Worm (Caenorhabditis elegans): ENCODE measurements around the gene clec-51.

The clec-51 gene

DNA sequence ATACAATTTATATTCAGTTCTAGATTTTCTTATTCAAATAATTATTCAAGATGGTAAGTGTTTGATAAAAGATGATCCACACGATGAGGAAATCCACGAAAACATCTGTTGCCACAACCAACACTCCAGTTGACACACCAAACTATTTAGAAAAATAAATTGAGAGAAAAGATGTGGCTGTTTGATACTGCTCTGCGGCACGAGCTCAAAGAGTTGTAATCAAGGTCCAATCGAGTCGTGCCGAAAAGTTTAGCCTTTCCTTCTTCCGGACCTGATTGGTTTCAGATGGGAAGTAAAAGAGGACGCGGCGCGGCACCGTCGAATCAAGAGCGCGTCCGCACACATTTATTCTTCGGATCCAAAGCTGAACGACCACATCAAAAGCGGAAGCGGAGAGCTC lies 27.1 kb downstream of the clec-51 start:
- TF ChIP-seq nfya-1 (tag; optimal IDR thresholded peaks at IDR 0.05; ENCODE audit: insufficient read depth) (no peak), egl-5 (tag; optimal IDR thresholded peaks at IDR 0.05) (no peak), nhr-11 (tag; optimal IDR thresholded peaks at IDR 0.05) (no peak), lin-15B (tag; optimal IDR thresholded peaks at IDR 0.05) (no peak), eor-1 (tag; optimal IDR thresholded peaks at IDR 0.05) (no peak), nhr-76 (tag; optimal IDR thresholded peaks at IDR 0.05) (no peak), elt-3 (tag; optimal IDR thresholded peaks at IDR 0.05) (no peak), nhr-25 (tag; optimal IDR thresholded peaks at IDR 0.05) (no peak), elt-2 (tag; optimal IDR thresholded peaks at IDR 0.05) (no peak), R02D3.7 (tag; optimal IDR thresholded peaks at IDR 0.05) (no peak), nhr-12 (tag; optimal IDR thresholded peaks at IDR 0.05) (no peak), nhr-23 (tag; optimal IDR thresholded peaks at IDR 0.05) (no peak), fos-1 (tag; optimal IDR thresholded peaks at IDR 0.05) (no peak), nhr-77 (tag; optimal IDR thresholded peaks at IDR 0.05) (no peak), nhr-43 (tag; optimal IDR thresholded peaks at IDR 0.05; ENCODE audit: poor library complexity, severe bottlenecking) (no peak)

DNA sequence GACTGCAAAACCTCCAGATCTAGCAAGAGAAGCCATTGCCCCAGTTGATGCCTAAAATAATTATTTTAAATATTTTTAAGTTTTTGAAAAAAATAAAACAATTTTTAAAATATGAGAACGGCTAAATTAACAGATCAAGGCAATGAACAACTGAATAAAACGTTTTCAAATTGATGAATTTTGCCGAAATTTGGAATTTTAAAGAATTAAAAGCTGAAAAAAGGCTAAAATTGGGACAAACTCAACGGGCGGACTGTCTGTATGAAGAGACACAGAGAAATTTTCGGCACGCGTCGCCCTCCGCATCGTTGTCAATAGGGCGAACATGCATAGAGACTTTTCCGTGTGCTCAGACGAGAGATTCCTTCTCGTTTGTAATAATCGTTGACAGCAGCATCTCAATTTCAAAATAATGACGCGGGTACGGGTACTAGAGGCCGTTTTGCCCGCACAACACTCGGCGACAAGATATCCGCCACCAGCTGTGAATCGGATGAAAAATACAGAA lies 27.5 kb downstream of the clec-51 start, which contains the start of the genes isp-1 and islo-1:
Gene isp-1, minus strand, starts transcription at position 51 of the 508 bp plus-strand sequence.
Gene islo-1, plus strand, starts transcription at position 385 of the 508 bp plus-strand sequence.
- TF ChIP-seq nhr-76 (tag; optimal IDR thresholded peaks at IDR 0.05), result no peak
- TF ChIP-seq snpc-4 (tag; optimal IDR thresholded peaks at IDR 0.05), result peak; percentile 71
- TF ChIP-seq nhr-23 (tag; optimal IDR thresholded peaks at IDR 0.05), result peak; percentile 53
- peak; percentile 49 for TF ChIP-seq elt-2 (tag; optimal IDR thresholded peaks at IDR 0.05)
- TF ChIP-seq hmg-11 (tag; optimal IDR thresholded peaks at IDR 0.05), result peak; percentile 71
- no peak for TF ChIP-seq egl-27 (tag; optimal IDR thresholded peaks at IDR 0.05)
- TF ChIP-seq lin-39 (tag; optimal IDR thresholded peaks at IDR 0.05), result peak; percentile 70
- no peak for TF ChIP-seq eor-1 (tag; optimal IDR thresholded peaks at IDR 0.05)
- TF ChIP-seq nfya-1 (tag; optimal IDR thresholded peaks at IDR 0.05; ENCODE audit: insufficient read depth), result peak; percentile 72
- no peak for TF ChIP-seq ceh-9 (tag; optimal IDR thresholded peaks at IDR 0.05)
- TF ChIP-seq lin-15B (tag; optimal IDR thresholded peaks at IDR 0.05), result peak; percentile 88
- TF ChIP-seq nhr-28 (tag; optimal IDR thresholded peaks at IDR 0.05), result no peak
- TF ChIP-seq nhr-25 (tag; optimal IDR thresholded peaks at IDR 0.05), result peak; percentile 55
- no peak for TF ChIP-seq nhr-11 (tag; optimal IDR thresholded peaks at IDR 0.05)
- TF ChIP-seq ZK546.5 (tag; optimal IDR thresholded peaks at IDR 0.05), result no peak
- TF ChIP-seq mdl-1 (tag; optimal IDR thresholded peaks at IDR 0.05), result no peak
- TF ChIP-seq pqm-1 (tag; optimal IDR thresholded peaks at IDR 0.05), result peak; percentile 39
- TF ChIP-seq pha-4 (tag; optimal IDR thresholded peaks at IDR 0.05), result peak; percentile 75

DNA sequence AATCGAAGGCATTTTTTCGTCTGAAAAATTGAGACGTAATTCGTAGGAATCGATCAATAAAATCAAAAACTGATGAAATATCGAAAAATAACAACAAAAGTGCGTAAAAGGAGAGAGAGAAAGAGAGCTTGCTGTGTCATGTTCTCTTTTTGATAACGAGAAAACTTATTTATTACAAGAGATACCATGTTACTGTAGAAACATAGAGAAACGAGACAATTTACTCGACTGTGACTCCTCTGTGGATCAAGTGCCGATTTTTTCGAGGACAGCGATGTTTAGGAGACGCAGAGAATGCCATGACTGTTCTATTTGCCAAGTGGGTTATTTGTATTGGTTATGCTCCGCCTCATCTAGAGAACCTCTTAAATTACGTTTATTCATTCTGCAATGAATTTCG lies 30.1 kb downstream of the clec-51 start, which contains the start of gene sph-1:
Gene sph-1, minus strand, starts transcription at position 23 of the 400 bp plus-strand sequence.
- TF ChIP-seq ztf-4 (tag; optimal IDR thresholded peaks at IDR 0.05), result no peak
- peak; percentile 21 for TF ChIP-seq jun-1 (tag; optimal IDR thresholded peaks at IDR 0.05)
- peak; percentile 55 for TF ChIP-seq egl-27 (tag; optimal IDR thresholded peaks at IDR 0.05)
- TF ChIP-seq nfya-1 (tag; optimal IDR thresholded peaks at IDR 0.05; ENCODE audit: insufficient read depth), result peak; percentile 25
- peak; percentile 36 for TF ChIP-seq nhr-23 (tag; optimal IDR thresholded peaks at IDR 0.05)
- peak; percentile 55 for TF ChIP-seq pqm-1 (tag; optimal IDR thresholded peaks at IDR 0.05)
- peak; percentile 59 for TF ChIP-seq ceh-28 (tag; optimal IDR thresholded peaks at IDR 0.05)
- no peak for TF ChIP-seq tbx-2 (tag; optimal IDR thresholded peaks at IDR 0.05)
- TF ChIP-seq fkh-2 (tag; optimal IDR thresholded peaks at IDR 0.05), result no peak
- no peak for TF ChIP-seq mdl-1 (tag; optimal IDR thresholded peaks at IDR 0.05)
- TF ChIP-seq nhr-43 (tag; optimal IDR thresholded peaks at IDR 0.05; ENCODE audit: poor library complexity, severe bottlenecking), result peak; percentile 47
- TF ChIP-seq pha-4 (tag; optimal IDR thresholded peaks at IDR 0.05), result peak; percentile 94
- no peak for TF ChIP-seq ztf-11 (tag; optimal IDR thresholded peaks at IDR 0.05)
- no peak for TF ChIP-seq nhr-28 (tag; optimal IDR thresholded peaks at IDR 0.05)
- peak; percentile 73 for TF ChIP-seq elt-2 (tag; optimal IDR thresholded peaks at IDR 0.05)
- TF ChIP-seq elt-3 (tag; optimal IDR thresholded peaks at IDR 0.05), result no peak

DNA sequence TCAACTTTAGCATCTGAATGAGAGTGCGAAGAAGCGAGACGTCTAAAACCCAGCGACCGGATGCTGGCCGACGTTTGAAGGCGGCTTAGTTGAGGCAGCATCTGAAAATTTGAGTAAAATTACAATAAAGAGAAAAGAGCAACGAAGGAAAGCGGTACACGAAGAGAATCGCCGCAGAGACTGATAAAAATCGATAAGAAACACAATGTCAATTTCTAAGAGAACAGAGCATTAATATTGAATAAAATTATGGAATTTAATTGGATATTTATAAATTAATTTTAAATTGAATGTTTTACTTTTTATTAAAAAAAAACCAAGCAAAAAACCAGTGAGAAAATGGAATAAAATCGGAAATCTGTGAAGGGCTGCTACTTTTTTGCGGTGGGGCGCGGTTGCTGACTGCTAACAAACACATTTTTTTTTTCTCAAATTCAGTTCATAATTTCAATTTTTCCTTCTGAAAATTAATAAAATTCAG lies 33.4 kb downstream of the clec-51 start, which contains the start of the genes ndub-11 and moc-3:
Gene ndub-11, minus strand, starts transcription at position 101 of the 481 bp plus-strand sequence.
Gene moc-3, plus strand, starts transcription at position 431 of the 481 bp plus-strand sequence.
- TF ChIP-seq elt-1 (tag; optimal IDR thresholded peaks at IDR 0.05), result no peak
- peak; percentile 11 for TF ChIP-seq nfya-1 (tag; optimal IDR thresholded peaks at IDR 0.05; ENCODE audit: insufficient read depth)
- TF ChIP-seq snpc-4 (tag; optimal IDR thresholded peaks at IDR 0.05), result peak; percentile 12
- TF ChIP-seq fkh-10 (GFP tag; optimal IDR thresholded peaks at IDR 0.05), result no peak
